Worm (Caenorhabditis elegans): Measurements from ENCODE around the gene nhr-205.

DNA sequence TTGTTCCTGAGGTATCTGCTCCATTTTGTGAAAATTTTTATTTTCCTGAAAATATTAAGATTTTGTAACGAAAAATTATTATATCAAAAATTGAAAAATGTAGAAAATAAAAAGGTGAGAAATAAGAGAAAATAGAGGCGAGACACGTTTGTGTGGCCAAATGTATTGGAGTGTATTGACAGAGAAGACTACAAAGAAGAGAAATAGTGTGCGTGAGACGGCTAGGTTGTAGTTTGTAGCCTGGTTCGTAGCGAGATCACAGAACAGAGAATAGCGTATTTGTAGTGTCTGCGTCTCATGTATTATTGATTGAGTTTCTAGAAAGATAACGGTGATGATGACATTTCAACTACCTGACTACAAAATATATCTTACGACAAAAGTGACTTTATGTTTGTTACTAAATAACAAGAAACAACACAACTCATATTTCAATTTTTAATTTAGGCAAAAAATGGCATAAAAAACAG lies 2.5 kb upstream of the nhr-205 start, which contains the start of gene nhr-12:
- TF ChIP-seq blmp-1 (tag; optimal IDR thresholded peaks at IDR 0.05) (no peak), unc-62 (GFP tag; optimal IDR thresholded peaks at IDR 0.05) (no peak), nhr-76 (tag; optimal IDR thresholded peaks at IDR 0.05) (no peak), ztf-11 (tag; optimal IDR thresholded peaks at IDR 0.05) (no peak), nhr-28 (tag; optimal IDR thresholded peaks at IDR 0.05) (peak; percentile 50), lsy-2 (tag; optimal IDR thresholded peaks at IDR 0.05) (no peak), mep-1 (tag; optimal IDR thresholded peaks at IDR 0.05) (peak; percentile 13), unc-39 (tag; optimal IDR thresholded peaks at IDR 0.05) (no peak)

Data from whole organism, mixed stage, embryonic.